Worm (Caenorhabditis elegans): ENCODE results near the gene H40L08.1.

The H40L08.1 gene

ce11 chrX:15039029-15039695, 44.7 kb downstream of the H40L08.1 start (continued):
- no peak for TF ChIP-seq egl-43 (GFP tag; IDR thresholded peaks at IDR 0.05)

ce11 chrX:15036287-15036686, 47.6 kb downstream of the H40L08.1 start:
- TF ChIP-seq Y5F2A.4 (GFP tag; optimal IDR thresholded peaks at IDR 0.05) (no peak), jun-1 (tag; optimal IDR thresholded peaks at IDR 0.05) (no peak), daf-16 (GFP tag; optimal IDR thresholded peaks at IDR 0.05) (peak in 1 of 2 experiments; percentile 25), daf-16 (tag; optimal IDR thresholded peaks at IDR 0.05) (no peak), F26F4.8 (GFP tag; conservative IDR thresholded peaks at IDR 0.05) (no peak), dpl-1 (GFP tag; optimal IDR thresholded peaks at IDR 0.05) (no peak), ceh-82 (tag; optimal IDR thresholded peaks at IDR 0.05) (no peak), mxl-3 (GFP tag; optimal IDR thresholded peaks at IDR 0.05) (no peak), Y105C5A.15 (GFP tag; IDR thresholded peaks at IDR 0.05) (no peak), nhr-102 (tag; optimal IDR thresholded peaks at IDR 0.05) (peak; percentile 3), nhr-48 (tag; optimal IDR thresholded peaks at IDR 0.05) (peak; percentile 6), spr-1 (tag; optimal IDR thresholded peaks at IDR 0.05) (no peak), mep-1 (tag; optimal IDR thresholded peaks at IDR 0.05) (peak; percentile 47), lin-13 (GFP tag; optimal IDR thresholded peaks at IDR 0.05) (no peak), pqm-1 (tag; optimal IDR thresholded peaks at IDR 0.05) (no peak), madf-5 (GFP tag; IDR thresholded peaks at IDR 0.05) (no peak), zip-2 (tag; optimal IDR thresholded peaks at IDR 0.05) (peak; percentile 30), aha-1 (tag) (no peak), unc-39 (tag; optimal IDR thresholded peaks at IDR 0.05) (no peak), lsy-2 (tag; optimal IDR thresholded peaks at IDR 0.05) (peak in 1 of 2 experiments; percentile 18)

- TF ChIP-seq Y105C5A.15 (GFP tag; IDR thresholded peaks at IDR 0.05), result no peak
- no peak for TF ChIP-seq hmg-1.1 (GFP tag; IDR thresholded peaks at IDR 0.05)
- no peak for TF ChIP-seq ama-1 (optimal IDR thresholded peaks at IDR 0.05)
- TF ChIP-seq unc-62 (GFP tag; optimal IDR thresholded peaks at IDR 0.05 in 1 of 2), result peak in 1 of 2 experiments; percentile 93
- no peak for TF ChIP-seq unc-62 (tag; optimal IDR thresholded peaks at IDR 0.05)
- no peak for TF ChIP-seq rbr-2 (tag; optimal IDR thresholded peaks at IDR 0.05)
Measured at ce11 chrX:15035748-15036147, 48.1 kb downstream of the H40L08.1 start.

ce11 chrX:15034787-15035186, 49.1 kb downstream of the H40L08.1 start, which contains the start of gene dsc-1:
TSS of gene dsc-1 (minus strand) at chrX:15034832.
- no peak for TF ChIP-seq hif-1 (tag; optimal IDR thresholded peaks at IDR 0.05)
- no peak for TF ChIP-seq zip-2 (tag; optimal IDR thresholded peaks at IDR 0.05)
- TF ChIP-seq ZK546.5 (tag; optimal IDR thresholded peaks at IDR 0.05), result no peak
- no peak for TF ChIP-seq lin-15B (tag; optimal IDR thresholded peaks at IDR 0.05)
- no peak for TF ChIP-seq ama-1 (optimal IDR thresholded peaks at IDR 0.05)
- TF ChIP-seq zfp-2 (tag; optimal IDR thresholded peaks at IDR 0.05), result no peak
- TF ChIP-seq lir-3 (tag; optimal IDR thresholded peaks at IDR 0.05), result no peak
- TF ChIP-seq sdz-12 (GFP tag; optimal IDR thresholded peaks at IDR 0.05), result no peak
- TF ChIP-seq dmd-9 (GFP tag; IDR thresholded peaks at IDR 0.05), result no peak
- TF ChIP-seq madf-5 (GFP tag; IDR thresholded peaks at IDR 0.05), result no peak
- TF ChIP-seq F44E2.7 (GFP tag; IDR thresholded peaks at IDR 0.05), result no peak
- TF ChIP-seq nhr-10 (tag; optimal IDR thresholded peaks at IDR 0.05), result no peak
- TF ChIP-seq attf-4 (tag; optimal IDR thresholded peaks at IDR 0.05), result no peak
- no peak for TF ChIP-seq daf-8 (GFP tag; IDR thresholded peaks at IDR 0.05)
- TF ChIP-seq D1046.2 (GFP tag; IDR thresholded peaks at IDR 0.05), result no peak
- no peak for TF ChIP-seq nhr-6 (tag; optimal IDR thresholded peaks at IDR 0.05)
- TF ChIP-seq spr-3 (GFP tag; optimal IDR thresholded peaks at IDR 0.05), result no peak

Measured in whole organism, L4 larva.